Worm (Caenorhabditis elegans): Measurements from ENCODE around the gene ZC395.5.

The ZC395.5 gene

ce11 chrIII:5301786-5302268 is 34.2 kb downstream of the ZC395.5 start, which contains the start of the genes T15B12.2 and F52C9.5:
Gene T15B12.2 (minus strand): TSS chrIII:5301886.
Gene F52C9.5 (plus strand): TSS chrIII:5302218.
- TF ChIP-seq nhr-77 (tag; optimal IDR thresholded peaks at IDR 0.05) (no peak), lin-39 (tag; optimal IDR thresholded peaks at IDR 0.05) (no peak), sem-4 (tag; optimal IDR thresholded peaks at IDR 0.05) (no peak), R02D3.7 (tag; optimal IDR thresholded peaks at IDR 0.05) (no peak), sma-9 (GFP tag; optimal IDR thresholded peaks at IDR 0.05) (no peak), sma-9 (tag; optimal IDR thresholded peaks at IDR 0.05) (no peak), skn-1 (tag; optimal IDR thresholded peaks at IDR 0.05) (no peak), unc-39 (tag; optimal IDR thresholded peaks at IDR 0.05) (no peak), nhr-25 (tag; optimal IDR thresholded peaks at IDR 0.05) (no peak), ceh-16 (tag; optimal IDR thresholded peaks at IDR 0.05) (no peak), nhr-23 (tag; optimal IDR thresholded peaks at IDR 0.05) (no peak)

ce11 chrIII:5304044-5304443 is 36.4 kb downstream of the ZC395.5 start:
- TF ChIP-seq ceh-82 (tag; optimal IDR thresholded peaks at IDR 0.05) (no peak), unc-39 (tag; optimal IDR thresholded peaks at IDR 0.05) (no peak), lin-11 (tag; optimal IDR thresholded peaks at IDR 0.05) (no peak), ama-1 (optimal IDR thresholded peaks at IDR 0.05) (no peak), nhr-25 (tag; optimal IDR thresholded peaks at IDR 0.05) (no peak), nhr-10 (tag; optimal IDR thresholded peaks at IDR 0.05) (no peak), zag-1 (tag; optimal IDR thresholded peaks at IDR 0.05) (no peak), gmeb-1 (tag; optimal IDR thresholded peaks at IDR 0.05) (no peak), nhr-6 (tag; optimal IDR thresholded peaks at IDR 0.05) (no peak), ztf-4 (tag; optimal IDR thresholded peaks at IDR 0.05) (no peak)

- TF ChIP-seq fos-1 (tag; optimal IDR thresholded peaks at IDR 0.05) (peak; percentile 49), nhr-10 (tag; optimal IDR thresholded peaks at IDR 0.05) (no peak), crh-2 (tag; optimal IDR thresholded peaks at IDR 0.05) (peak; percentile 42), lin-13 (GFP tag; optimal IDR thresholded peaks at IDR 0.05) (peak; percentile 46), lsy-2 (tag; optimal IDR thresholded peaks at IDR 0.05) (peak; percentile 44 to 58), sma-3 (GFP tag; optimal IDR thresholded peaks at IDR 0.05) (peak; percentile 40), egl-27 (tag; optimal IDR thresholded peaks at IDR 0.05) (peak; percentile 29), gmeb-1 (tag; optimal IDR thresholded peaks at IDR 0.05) (peak; percentile 52), ZK546.5 (tag; optimal IDR thresholded peaks at IDR 0.05) (no peak), elt-1 (tag; optimal IDR thresholded peaks at IDR 0.05) (no peak), sma-9 (GFP tag; optimal IDR thresholded peaks at IDR 0.05) (peak; percentile 70), sma-9 (tag; optimal IDR thresholded peaks at IDR 0.05) (no peak), nhr-21 (tag; optimal IDR thresholded peaks at IDR 0.05) (peak; percentile 7), unc-39 (tag; optimal IDR thresholded peaks at IDR 0.05) (no peak), Y55F3AM.14 (GFP tag; optimal IDR thresholded peaks at IDR 0.05) (peak; percentile 63), unc-55 (GFP tag; optimal IDR thresholded peaks at IDR 0.05) (peak; percentile 38), C34F6.9 (tag; optimal IDR thresholded peaks at IDR 0.05) (peak; percentile 33), F13H6.1 (tag; optimal IDR thresholded peaks at IDR 0.05) (no peak), nhr-129 (tag; optimal IDR thresholded peaks at IDR 0.05) (peak; percentile 69), ztf-4 (tag; optimal IDR thresholded peaks at IDR 0.05) (peak; percentile 6), unc-62 (GFP tag; optimal IDR thresholded peaks at IDR 0.05) (no peak), mab-5 (tag; optimal IDR thresholded peaks at IDR 0.05) (no peak)
Measured at ce11 chrIII:5305725-5306124, 38.1 kb downstream of the ZC395.5 start.

ce11 chrIII:5308278-5308677 is 40.6 kb downstream of the ZC395.5 start, which contains the start of gene mog-3:
Gene mog-3 (plus strand): TSS chrIII:5308596.
- TF ChIP-seq skn-1 (tag; optimal IDR thresholded peaks at IDR 0.05) (no peak), nhr-77 (tag; optimal IDR thresholded peaks at IDR 0.05) (no peak), F13H6.1 (tag; optimal IDR thresholded peaks at IDR 0.05) (peak; percentile 66), ztf-4 (tag; optimal IDR thresholded peaks at IDR 0.05) (no peak), elt-3 (tag; optimal IDR thresholded peaks at IDR 0.05) (no peak), unc-62 (GFP tag; optimal IDR thresholded peaks at IDR 0.05) (no peak), ceh-16 (tag; optimal IDR thresholded peaks at IDR 0.05) (no peak), ztf-1 (GFP tag; conservative IDR thresholded peaks at IDR 0.05) (no peak), blmp-1 (tag; optimal IDR thresholded peaks at IDR 0.05; ENCODE audit: insufficient read depth) (no peak), R02D3.7 (tag; optimal IDR thresholded peaks at IDR 0.05) (no peak), gmeb-1 (tag; optimal IDR thresholded peaks at IDR 0.05) (peak; percentile 93), unc-55 (GFP tag; optimal IDR thresholded peaks at IDR 0.05) (peak; percentile 76), nhr-21 (tag; optimal IDR thresholded peaks at IDR 0.05) (peak; percentile 20), nhr-129 (tag; optimal IDR thresholded peaks at IDR 0.05) (peak; percentile 35), snpc-4 (tag; optimal IDR thresholded peaks at IDR 0.05) (no peak), ztf-11 (tag; optimal IDR thresholded peaks at IDR 0.05) (no peak), nhr-25 (tag; optimal IDR thresholded peaks at IDR 0.05) (peak; percentile 45), C34F6.9 (tag; optimal IDR thresholded peaks at IDR 0.05) (peak; percentile 75), unc-39 (tag; optimal IDR thresholded peaks at IDR 0.05) (no peak), lsy-2 (tag; optimal IDR thresholded peaks at IDR 0.05) (peak; percentile 36 to 77), nhr-23 (tag; optimal IDR thresholded peaks at IDR 0.05) (no peak), mbf-1 (tag; optimal IDR thresholded peaks at IDR 0.05) (no peak), lin-39 (tag; optimal IDR thresholded peaks at IDR 0.05) (no peak), Y55F3AM.14 (GFP tag; optimal IDR thresholded peaks at IDR 0.05) (no peak), nhr-12 (tag; optimal IDR thresholded peaks at IDR 0.05) (no peak), elt-1 (tag; optimal IDR thresholded peaks at IDR 0.05) (no peak), crh-2 (tag; optimal IDR thresholded peaks at IDR 0.05) (peak; percentile 62), nhr-10 (tag; optimal IDR thresholded peaks at IDR 0.05) (no peak), lin-13 (GFP tag; optimal IDR thresholded peaks at IDR 0.05) (peak; percentile 52), zag-1 (tag; optimal IDR thresholded peaks at IDR 0.05) (no peak), nhr-237 (tag; optimal IDR thresholded peaks at IDR 0.05) (no peak), nhr-6 (tag; optimal IDR thresholded peaks at IDR 0.05) (no peak), sma-9 (GFP tag; optimal IDR thresholded peaks at IDR 0.05) (peak; percentile 74), sma-9 (tag; optimal IDR thresholded peaks at IDR 0.05) (no peak), sma-3 (GFP tag; optimal IDR thresholded peaks at IDR 0.05) (peak; percentile 55)
